Worm (Caenorhabditis elegans): ENCODE data around the gene K11E4.1.

Gene K11E4.1

ce11 chrX:13724364-13724763 lies 10.4 kb downstream of the K11E4.1 start, which contains the start of gene K11E4.6 (continued):
- no peak for TF ChIP-seq nhr-80 (tag; optimal IDR thresholded peaks at IDR 0.05)
- TF ChIP-seq snpc-1.1 (tag; optimal IDR thresholded peaks at IDR 0.05; ENCODE audit: insufficient read depth): no peak

- TF ChIP-seq zim-3 (tag; optimal IDR thresholded peaks at IDR 0.05) (no peak), F33H1.4 (GFP tag; IDR thresholded peaks at IDR 0.05) (no peak), B0019.2 (GFP tag; conservative IDR thresholded peaks at IDR 0.05) (no peak), lsy-27 (tag; optimal IDR thresholded peaks at IDR 0.05; ENCODE audit: borderline replicate concordance, insufficient read depth) (no peak), pha-4 (tag; optimal IDR thresholded peaks at IDR 0.05) (no peak)
These were observed 12.3 kb downstream of the K11E4.1 start for ce11 chrX:13726285-13726684.

ce11 chrX:13726874-13727343 lies 13.0 kb downstream of the K11E4.1 start, which contains the start of gene pix-1:
TSS of gene pix-1 (plus strand) at chrX:13727293.
- no peak for TF ChIP-seq him-1 (tag; optimal IDR thresholded peaks at IDR 0.05)
- peak; percentile 21 for TF ChIP-seq B0261.1 (tag; optimal IDR thresholded peaks at IDR 0.05)
- TF ChIP-seq lag-1 (GFP tag; IDR thresholded peaks at IDR 0.05): no peak
- TF ChIP-seq ZK185.1 (tag; optimal IDR thresholded peaks at IDR 0.05; ENCODE audit: poor library complexity, severe bottlenecking): peak; percentile 18
- peak; percentile 21 for TF ChIP-seq nhr-80 (tag; optimal IDR thresholded peaks at IDR 0.05)
- no peak for TF ChIP-seq akir-1 (GFP tag; optimal IDR thresholded peaks at IDR 0.05)
- peak; percentile 96 for TF ChIP-seq mcd-1 (GFP tag; IDR thresholded peaks at IDR 0.05)
- TF ChIP-seq sea-2 (GFP tag; IDR thresholded peaks at IDR 0.05): no peak
- no peak for TF ChIP-seq attf-3 (GFP tag; conservative IDR thresholded peaks at IDR 0.05)
- no peak for TF ChIP-seq unc-62 (GFP tag; optimal IDR thresholded peaks at IDR 0.05)
- no peak for TF ChIP-seq ceh-40 (GFP tag; IDR thresholded peaks at IDR 0.05)
- TF ChIP-seq F37B4.10 (GFP tag; IDR thresholded peaks at IDR 0.05): no peak
- TF ChIP-seq B0019.2 (GFP tag; conservative IDR thresholded peaks at IDR 0.05): no peak
- TF ChIP-seq atf-7 (tag; optimal IDR thresholded peaks at IDR 0.05): no peak
- no peak for TF ChIP-seq F39B2.1 (GFP tag; IDR thresholded peaks at IDR 0.05)
- TF ChIP-seq let-526 (GFP tag; IDR thresholded peaks at IDR 0.05): no peak
- TF ChIP-seq madf-8 (GFP tag; conservative IDR thresholded peaks at IDR 0.05): no peak
- TF ChIP-seq nfya-1 (tag; optimal IDR thresholded peaks at IDR 0.05; ENCODE audit: borderline replicate concordance, insufficient read depth): no peak
- TF ChIP-seq ceh-58 (GFP tag; IDR thresholded peaks at IDR 0.05): no peak
- TF ChIP-seq dpff-1 (tag; optimal IDR thresholded peaks at IDR 0.05): no peak
- TF ChIP-seq hmg-1.2 (GFP tag; IDR thresholded peaks at IDR 0.05): peak; percentile 95; the same call in 1 of the 2 replicates
- TF ChIP-seq F33H1.4 (GFP tag; IDR thresholded peaks at IDR 0.05): no peak
- no peak for TF ChIP-seq ztf-3 (GFP tag; optimal IDR thresholded peaks at IDR 0.05)
- TF ChIP-seq pha-4 (tag; optimal IDR thresholded peaks at IDR 0.05): no peak
- no peak for TF ChIP-seq efl-1 (GFP tag; optimal IDR thresholded peaks at IDR 0.05)
- no peak for TF ChIP-seq rec-8 (tag; optimal IDR thresholded peaks at IDR 0.05)
- TF ChIP-seq K12H6.12 (tag; optimal IDR thresholded peaks at IDR 0.05): peak; percentile 11
- TF ChIP-seq tbp1 (GFP tag; optimal IDR thresholded peaks at IDR 0.05): no peak

- no peak for TF ChIP-seq sptf-2 (GFP tag; optimal IDR thresholded peaks at IDR 0.05)
- TF ChIP-seq tlf-1 (GFP tag; optimal IDR thresholded peaks at IDR 0.05): no peak
- TF ChIP-seq nhr-179 (tag; optimal IDR thresholded peaks at IDR 0.05): no peak
- no peak for TF ChIP-seq lag-1 (GFP tag; IDR thresholded peaks at IDR 0.05)
- TF ChIP-seq atf-7 (tag; optimal IDR thresholded peaks at IDR 0.05): no peak
- TF ChIP-seq unc-62 (GFP tag; optimal IDR thresholded peaks at IDR 0.05): no peak
- no peak for TF ChIP-seq fkh-3 (tag; optimal IDR thresholded peaks at IDR 0.05)
- TF ChIP-seq F37B4.10 (GFP tag; IDR thresholded peaks at IDR 0.05): no peak
- no peak for TF ChIP-seq aptf-3 (GFP tag; IDR thresholded peaks at IDR 0.05)
- no peak for TF ChIP-seq lin-40 (tag; optimal IDR thresholded peaks at IDR 0.05)
These were observed 15.0 kb downstream of the K11E4.1 start for ce11 chrX:13728991-13729390.

Data from whole organism, young adult.